Fruit fly (Drosophila melanogaster) whole organism, adult: ENCODE results near the gene CG31050.

Experiments used
- CG11617 ChIP-seq: fragments of 200-800 bp; sonication (Bioruptor generic); optimal IDR thresholded peaks from 2 replicates; lab custom pipeline; 2017; ENCODE audit warnings: mild to moderate bottlenecking, missing biosample characterization, missing genetic modification reagents, missing genetic modification characterization
- CG12768 ChIP-seq: fragments of 200-800 bp; sonication (Bioruptor generic); optimal IDR thresholded peaks from 2 replicates; lab custom pipeline; 2017; ENCODE audit warnings: missing biosample characterization, missing genetic modification characterization, mild to moderate bottlenecking, moderate library complexity, missing genetic modification reagents
- CG14711 ChIP-seq: fragments of 200-800 bp; sonication (Bioruptor generic); optimal IDR thresholded peaks from 2 replicates; lab custom pipeline; 2018; ENCODE audit warnings: missing biosample characterization, mild to moderate bottlenecking, missing genetic modification characterization, moderate library complexity
- CG33017 ChIP-seq: fragments of 200-800 bp; sonication (Bioruptor generic); optimal IDR thresholded peaks from 2 replicates; lab custom pipeline; 2018; ENCODE audit warnings: missing biosample characterization, mild to moderate bottlenecking, missing genetic modification characterization, moderate library complexity

DNA sequence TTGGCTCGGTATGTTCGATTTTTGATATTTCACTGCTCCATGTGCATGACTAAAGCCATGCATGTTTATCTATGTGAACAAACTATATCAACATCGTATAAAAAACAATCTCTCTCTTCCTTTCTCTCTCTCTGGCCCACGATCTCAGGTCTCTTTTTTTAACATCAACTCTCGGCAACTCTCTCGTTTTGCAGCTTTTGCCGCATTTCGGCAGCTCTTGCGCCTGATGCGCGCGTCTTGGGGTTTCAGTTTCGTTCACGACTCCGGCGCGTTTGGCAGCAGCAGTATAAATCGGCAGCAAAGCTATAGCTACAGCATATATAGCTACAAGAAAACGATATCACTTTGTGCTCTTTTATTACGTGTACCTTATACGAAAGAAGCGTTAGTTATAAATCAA is 24.5 kb upstream of the CG31050 start, which contains the start of gene snu:
- TF ChIP-seq CG11617 (GFP tag; lab: Kevin White, UChicago) (no peak), CG33017 (tag; lab: Kevin White, UChicago) (no peak), CG12768 (GFP tag; lab: Kevin White, UChicago) (no peak), CG14711 (no peak)
